Fruit fly (Drosophila melanogaster) Kc167 (cell line): Measurements from ENCODE around the gene ringer.

ENCODE experiments used
- insv ChIP-seq: fragments of >200 bp; optimal IDR thresholded peaks from 3 replicates; lab custom pipeline; 2018; ENCODE audit warnings: missing external identifiers
- psq ChIP-seq: fragments of >200 bp; optimal IDR thresholded peaks from 2 replicates; lab custom pipeline; 2017; ENCODE audit warnings: missing external identifiers

DNA sequence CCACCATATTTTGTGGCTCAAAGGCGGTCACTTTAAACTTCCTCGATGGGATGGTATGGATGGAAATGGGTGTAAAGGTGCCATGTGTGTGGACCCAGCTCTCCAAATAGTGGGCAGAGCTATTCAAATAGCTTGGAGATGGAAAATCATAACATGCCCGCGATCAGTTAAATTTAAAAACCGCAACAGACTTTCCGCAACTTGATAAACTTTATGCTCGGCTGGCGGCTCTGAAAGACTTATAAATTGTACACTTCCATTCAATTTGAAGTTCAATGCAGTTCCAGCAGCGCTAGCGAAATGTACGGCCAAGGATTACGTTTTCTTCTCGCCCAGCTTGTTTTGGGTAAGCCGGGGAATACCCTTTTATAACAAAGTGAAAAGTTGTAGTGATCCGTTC lies 13.2 kb downstream of the ringer start, which contains the start of gene CG33257:
- no peak for TF ChIP-seq insv (lab: Kevin White, UChicago)
- no peak for TF ChIP-seq psq (lab: Kevin White, UChicago)
